Worm (Caenorhabditis elegans) whole organism, L1 larva: ENCODE data around the gene spr-2.

Experiments
- C04F5.9 ChIP-seq: sonication (generic microtip); optimal IDR thresholded peaks from 2 replicates; lab custom pipeline; 2016; ENCODE audit warnings: missing genetic modification characterization, missing compliant biosample characterization
- C16A3.4 ChIP-seq: fragments of 150-350 bp; optimal IDR thresholded peaks from 2 replicates; lab custom pipeline; 2014; ENCODE audit warnings: missing biosample characterization, missing genetic modification characterization
- C34B4.2 ChIP-seq: sonication (generic microtip); optimal IDR thresholded peaks from 2 replicates; lab custom pipeline; 2017; ENCODE audit warnings: mild to moderate bottlenecking, missing genetic modification characterization, missing compliant biosample characterization
- Y116A8C.19 ChIP-seq: sonication (generic microtip); optimal IDR thresholded peaks from 2 replicates; lab custom pipeline; 2016; ENCODE audit warnings: missing compliant biosample characterization, missing genetic modification characterization, borderline replicate concordance
- aha-1 ChIP-seq: fragments of 150-350 bp; optimal IDR thresholded peaks from 2 replicates; lab custom pipeline; 2014; ENCODE audit warnings: missing biosample characterization, missing genetic modification characterization
- alr-1 ChIP-seq: fragments of 200-800 bp; sonication (Bioruptor generic); optimal IDR thresholded peaks from 2 replicates; lab custom pipeline; 2018; ENCODE audit warnings: borderline replicate concordance, mild to moderate bottlenecking, missing genetic modification characterization, missing compliant biosample characterization
- blmp-1 ChIP-seq: fragments of 150-350 bp; optimal IDR thresholded peaks from 2 replicates; lab custom pipeline; 2014; ENCODE audit warnings: missing biosample characterization, missing genetic modification characterization
- ceh-63 ChIP-seq: fragments of 200-800 bp; sonication (Bioruptor generic); optimal IDR thresholded peaks from 2 replicates; lab custom pipeline; 2018; ENCODE audit warnings: mild to moderate bottlenecking, missing genetic modification characterization, missing compliant biosample characterization
- ceh-8 ChIP-seq: fragments of 200-800 bp; sonication (Bioruptor generic); optimal IDR thresholded peaks from 2 replicates; lab custom pipeline; 2018; ENCODE audit warnings: mild to moderate bottlenecking, missing genetic modification characterization, moderate library complexity, missing compliant biosample characterization
- ceh-88 ChIP-seq: fragments of 200-800 bp; sonication (Bioruptor generic); IDR thresholded peaks from 2 replicates; pipeline ENCODE4 v1.3.6; 2022; ENCODE audit warnings: missing genetic modification characterization, missing compliant biosample characterization
- dsc-1 ChIP-seq: sonication (generic microtip); optimal IDR thresholded peaks from 2 replicates; lab custom pipeline; 2016; ENCODE audit warnings: mild to moderate bottlenecking, missing genetic modification characterization, missing compliant biosample characterization
- efl-1 ChIP-seq, 4 experiments: fragments of 150-350 bp; optimal IDR thresholded peaks in 3 of 4; peaks in 1 of 4; 1 replicate in 1 of 4; 2 replicates in 3 of 4; lab custom pipeline; 2014; ENCODE audit warnings: missing biosample characterization in 2 of 4, missing genetic modification characterization in 2 of 4, missing genetic modification reagents in 2 of 4
- egl-13 ChIP-seq: sonication (generic microtip); optimal IDR thresholded peaks from 2 replicates; lab custom pipeline; 2016; ENCODE audit warnings: missing genotype, missing genetic modification reagents, missing genetic modification characterization, missing compliant biosample characterization
- elt-2 ChIP-seq: sonication (generic microtip); optimal IDR thresholded peaks from 2 replicates; lab custom pipeline; 2016; ENCODE audit warnings: missing genetic modification characterization, mild to moderate bottlenecking, inconsistent platforms, missing compliant biosample characterization, missing genetic modification reagents
- elt-3 ChIP-seq, 6 experiments: fragments of 150-350 bp in 1 of 6; sonication (generic microtip); optimal IDR thresholded peaks; 2 replicates each; lab custom pipeline; 2017 to 2018; ENCODE audit warnings: missing biosample characterization in 6 of 6, missing genetic modification characterization in 6 of 6, inconsistent platforms in 1 of 6
- ets-5 ChIP-seq: fragments of 200-800 bp; sonication (Bioruptor generic); IDR thresholded peaks from 2 replicates; pipeline ENCODE4 v1.3.6; 2022; ENCODE audit warnings: missing genetic modification characterization, missing compliant biosample characterization
- fkh-4 ChIP-seq: sonication (generic microtip); optimal IDR thresholded peaks from 2 replicates; lab custom pipeline; 2016; ENCODE audit warnings: missing compliant biosample characterization, missing genetic modification characterization, borderline replicate concordance
- fkh-8 ChIP-seq: sonication (generic microtip); optimal IDR thresholded peaks from 2 replicates; lab custom pipeline; 2016; ENCODE audit warnings: mild to moderate bottlenecking, missing genetic modification characterization, missing compliant biosample characterization
- fos-1 ChIP-seq: fragments of 150-350 bp; optimal IDR thresholded peaks from 2 replicates; lab custom pipeline; 2014; ENCODE audit warnings: missing biosample characterization, missing genetic modification characterization
- hlh-17 ChIP-seq: fragments of 200-800 bp; sonication (Bioruptor generic); optimal IDR thresholded peaks from 2 replicates; lab custom pipeline; 2018; ENCODE audit warnings: missing genetic modification characterization, mild to moderate bottlenecking, missing compliant biosample characterization, moderate library complexity, borderline replicate concordance
- hpl-2 ChIP-seq: fragments of 150-350 bp; optimal IDR thresholded peaks from 2 replicates; lab custom pipeline; 2014; ENCODE audit warnings: missing biosample characterization, missing genetic modification reagents, missing genetic modification characterization
- irx-1 ChIP-seq: sonication (generic microtip); optimal IDR thresholded peaks from 2 replicates; lab custom pipeline; 2016; ENCODE audit warnings: missing genetic modification characterization, missing compliant biosample characterization
- isw-1 ChIP-seq: fragments of 200-800 bp; sonication (Bioruptor generic); IDR thresholded peaks from 2 replicates; pipeline ENCODE4 v1.3.6; 2022; ENCODE audit warnings: missing genetic modification characterization, missing compliant biosample characterization
- lin-13 ChIP-seq: fragments of 150-350 bp; optimal IDR thresholded peaks from 2 replicates; lab custom pipeline; 2014; ENCODE audit warnings: missing biosample characterization, missing genetic modification reagents, missing genetic modification characterization
- lin-14 ChIP-seq: fragments of 200-800 bp; sonication (Bioruptor generic); optimal IDR thresholded peaks from 2 replicates; lab custom pipeline; 2018; ENCODE audit warnings: mild to moderate bottlenecking, missing genetic modification characterization, moderate library complexity, missing compliant biosample characterization
- lin-15B ChIP-seq: fragments of 150-350 bp; sonication (generic microtip); optimal IDR thresholded peaks from 3 replicates; lab custom pipeline; 2014; ENCODE audit warnings: missing biosample characterization, missing genetic modification characterization
- lin-39 ChIP-seq: fragments of 150-350 bp; optimal IDR thresholded peaks from 2 replicates; lab custom pipeline; 2014; ENCODE audit warnings: missing biosample characterization, missing genetic modification reagents, missing genetic modification characterization
- lir-3 ChIP-seq: sonication (generic microtip); optimal IDR thresholded peaks from 2 replicates; lab custom pipeline; 2016; ENCODE audit warnings: mild to moderate bottlenecking, missing genetic modification characterization, moderate library complexity, missing compliant biosample characterization; ENCODE audit not compliant: poor library complexity
- lsy-2 ChIP-seq, 2 experiments: fragments of 150-350 bp; optimal IDR thresholded peaks; 2 replicates each; lab custom pipeline; 2014; ENCODE audit warnings: missing biosample characterization in 2 of 2, missing genetic modification characterization in 2 of 2
- nhr-12 ChIP-seq: sonication (generic microtip); optimal IDR thresholded peaks from 2 replicates; lab custom pipeline; 2017; ENCODE audit warnings: missing biosample characterization, missing genetic modification characterization
- nhr-19 ChIP-seq: fragments of 200-800 bp; sonication (Bioruptor generic); conservative IDR thresholded peaks from 2 replicates; pipeline ENCODE4 v1.3.6; 2022; ENCODE audit warnings: missing genetic modification characterization, missing compliant biosample characterization
- nhr-71 ChIP-seq: sonication (generic microtip); optimal IDR thresholded peaks from 2 replicates; lab custom pipeline; 2016; ENCODE audit warnings: mild to moderate bottlenecking, missing genetic modification characterization, moderate library complexity, missing compliant biosample characterization
- nhr-76 ChIP-seq: sonication (generic microtip); optimal IDR thresholded peaks from 2 replicates; lab custom pipeline; 2017; ENCODE audit warnings: missing biosample characterization, missing genetic modification characterization
- nhr-77 ChIP-seq: fragments of 150-350 bp; optimal IDR thresholded peaks from 2 replicates; lab custom pipeline; 2014; ENCODE audit warnings: missing biosample characterization, missing genetic modification characterization
- nhr-84 ChIP-seq: sonication (generic microtip); optimal IDR thresholded peaks from 2 replicates; lab custom pipeline; 2017; ENCODE audit warnings: missing biosample characterization, missing genetic modification characterization
- nhr-85 ChIP-seq: sonication (generic microtip); peaks from one replicate; lab custom pipeline; 2016; ENCODE audit warnings: missing genetic modification characterization, inconsistent platforms, missing compliant biosample characterization
- nhr-90 ChIP-seq: sonication (generic microtip); optimal IDR thresholded peaks from 2 replicates; lab custom pipeline; 2016; ENCODE audit warnings: mild to moderate bottlenecking, missing genetic modification characterization, missing compliant biosample characterization; ENCODE audit not compliant: poor library complexity
- pax-3 ChIP-seq: fragments of 200-800 bp; sonication (Bioruptor generic); optimal IDR thresholded peaks from 2 replicates; lab custom pipeline; 2018; ENCODE audit warnings: mild to moderate bottlenecking, missing genetic modification characterization, moderate library complexity, missing compliant biosample characterization
- pqm-1 ChIP-seq: sonication (generic microtip); optimal IDR thresholded peaks from 3 replicates; lab custom pipeline; 2017; ENCODE audit warnings: missing biosample characterization, missing genetic modification characterization
- skn-1 ChIP-seq: fragments of 150-350 bp; optimal IDR thresholded peaks from 2 replicates; lab custom pipeline; 2014; ENCODE audit warnings: missing biosample characterization, missing genetic modification characterization
- snpc-4 ChIP-seq: fragments of 150-350 bp; optimal IDR thresholded peaks from 2 replicates; lab custom pipeline; 2014; ENCODE audit warnings: missing biosample characterization, missing genetic modification characterization
- sptf-1 ChIP-seq: fragments of 150-350 bp; optimal IDR thresholded peaks from 2 replicates; lab custom pipeline; 2014; ENCODE audit warnings: missing biosample characterization, missing genetic modification characterization
- swsn-7 ChIP-seq: sonication (generic microtip); optimal IDR thresholded peaks from 2 replicates; lab custom pipeline; 2016; ENCODE audit warnings: missing genetic modification characterization, missing compliant biosample characterization
- tbx-2 ChIP-seq: sonication (generic microtip); optimal IDR thresholded peaks from 2 replicates; lab custom pipeline; 2016; ENCODE audit warnings: missing genetic modification characterization, missing compliant biosample characterization
- tlp-1 ChIP-seq: fragments of 150-350 bp; optimal IDR thresholded peaks from 2 replicates; lab custom pipeline; 2014; ENCODE audit warnings: missing biosample characterization, missing genetic modification characterization
- unc-86 ChIP-seq: sonication (generic microtip); optimal IDR thresholded peaks from 2 replicates; lab custom pipeline; 2016; ENCODE audit warnings: missing genetic modification characterization, missing compliant biosample characterization
- zag-1 ChIP-seq: fragments of 150-350 bp; optimal IDR thresholded peaks from 2 replicates; lab custom pipeline; 2014; ENCODE audit warnings: missing biosample characterization, missing genetic modification characterization
- zip-4 ChIP-seq: fragments of 200-800 bp; sonication (Bioruptor generic); optimal IDR thresholded peaks from 2 replicates; lab custom pipeline; 2018; ENCODE audit warnings: mild to moderate bottlenecking, missing genetic modification characterization, moderate library complexity, missing compliant biosample characterization
- ztf-11 ChIP-seq, 2 experiments: sonication (generic microtip); optimal IDR thresholded peaks; 2 replicates each; lab custom pipeline; 2016 to 2017; ENCODE audit warnings: missing genetic modification characterization in 2 of 2, missing biosample characterization in 1 of 2, missing compliant biosample characterization in 1 of 2

spr-2 gene

ce11 chrIV:8921166-8921565, 29.9 kb downstream of the spr-2 start:
- peak; percentile 42 for TF ChIP-seq fkh-8
- no peak for TF ChIP-seq pqm-1 (tag; lab: Kevin White, UChicago)
- peak; percentile 61 for TF ChIP-seq nhr-85 (tag; lab: Kevin White, UChicago)
- TF ChIP-seq lin-14 (GFP tag; lab: Kevin White, UChicago) = peak; percentile 23
- peak; percentile 52 for TF ChIP-seq pax-3
- TF ChIP-seq dsc-1 (tag; lab: Kevin White, UChicago) = peak; percentile 99
- TF ChIP-seq fos-1 (tag; lab: Kevin White, UChicago) = peak; percentile 9
- TF ChIP-seq skn-1 (tag; lab: Kevin White, UChicago) = no peak
- TF ChIP-seq egl-13 (tag; lab: Kevin White, UChicago) = peak; percentile 7
- no peak for TF ChIP-seq C16A3.4 (tag; lab: Kevin White, UChicago)
- TF ChIP-seq nhr-71 (tag; lab: Kevin White, UChicago) = peak; percentile 17
- peak in 1 of 2 experiments; percentile 17 for TF ChIP-seq lsy-2 (tag; optimal IDR thresholded peaks at IDR 0.05; lab: Kevin White, UChicago)
- peak; percentile 20 for TF ChIP-seq fkh-4 (tag; lab: Kevin White, UChicago)
- no peak for TF ChIP-seq hpl-2 (GFP tag; lab: Kevin White, UChicago)

- TF ChIP-seq nhr-84 (no peak), nhr-77 (no peak), zag-1 (tag; lab: Kevin White, UChicago) (no peak), lsy-2 (tag; optimal IDR thresholded peaks at IDR 0.05; lab: Kevin White, UChicago) (peak in 1 of 2 experiments; percentile 43), irx-1 (no peak), nhr-90 (peak; percentile 51), swsn-7 (tag; lab: Kevin White, UChicago) (peak; percentile 12), lin-13 (GFP tag; lab: Kevin White, UChicago) (no peak), nhr-76 (tag; lab: Kevin White, UChicago) (no peak), pqm-1 (tag; lab: Kevin White, UChicago) (no peak), ets-5 (no peak), alr-1 (tag; lab: Kevin White, UChicago) (no peak), ceh-8 (GFP tag; lab: Kevin White, UChicago) (no peak), ceh-88 (no peak), sptf-1 (tag; lab: Kevin White, UChicago) (no peak), fkh-8 (no peak), hlh-17 (GFP tag; lab: Kevin White, UChicago) (no peak), fos-1 (tag; lab: Kevin White, UChicago) (no peak), tbx-2 (tag; lab: Kevin White, UChicago) (no peak), isw-1 (GFP tag; lab: Robert Waterston, UW) (no peak), aha-1 (tag; lab: Kevin White, UChicago) (no peak), efl-1 (optimal IDR thresholded peaks at IDR 0.05; lab: Kevin White, UChicago) (peak; percentile 16 to 31), efl-1 (GFP tag; optimal IDR thresholded peaks at IDR 0.05 in 1 of 2; lab: Kevin White, UChicago) (no peak), C04F5.9 (no peak), ceh-63 (GFP tag; lab: Kevin White, UChicago) (no peak), pax-3 (no peak), tlp-1 (tag; lab: Kevin White, UChicago) (no peak), ztf-11 (tag; optimal IDR thresholded peaks at IDR 0.05; lab: Kevin White, UChicago) (no peak), nhr-12 (tag; lab: Kevin White, UChicago) (no peak), snpc-4 (tag; lab: Kevin White, UChicago) (no peak), zip-4 (no peak), dsc-1 (tag; lab: Kevin White, UChicago) (no peak), lin-39 (no peak), unc-86 (tag; lab: Kevin White, UChicago) (no peak), lin-14 (GFP tag; lab: Kevin White, UChicago) (peak; percentile 80), elt-2 (tag; lab: Kevin White, UChicago) (no peak), lin-15B (tag; lab: Kevin White, UChicago) (no peak), lir-3 (no peak), C34B4.2 (tag; lab: Kevin White, UChicago) (no peak), Y116A8C.19 (tag; lab: Kevin White, UChicago) (no peak), egl-13 (tag; lab: Kevin White, UChicago) (no peak), blmp-1 (tag; lab: Kevin White, UChicago) (peak; percentile 83), elt-3 (tag; optimal IDR thresholded peaks at IDR 0.05; lab: Kevin White, UChicago) (peak in 1 of 6 experiments; percentile 30), nhr-19 (GFP tag; lab: Robert Waterston, UW) (no peak), nhr-85 (tag; lab: Kevin White, UChicago) (no peak)
Measured at ce11 chrIV:8921956-8922355, 30.7 kb downstream of the spr-2 start, which contains the start of gene D1046.16. D1046.16 (plus strand) TSS chrIV:8922150.
